Worm (Caenorhabditis elegans) whole organism, L3 larva: ENCODE data around the gene mtr-4.

Experiments used
- ZK546.5 ChIP-seq: sonication (generic microtip); optimal IDR thresholded peaks from 2 replicates; lab custom pipeline; 2017; ENCODE audit warnings: missing biosample characterization, missing genetic modification characterization
- ama-1 ChIP-seq: fragments of 150-350 bp; optimal IDR thresholded peaks from 2 replicates; lab custom pipeline; 2018
- ceh-16 ChIP-seq: sonication (generic microtip); optimal IDR thresholded peaks from 2 replicates; lab custom pipeline; 2017; ENCODE audit warnings: missing biosample characterization, missing genetic modification characterization
- ceh-28 ChIP-seq: fragments of 150-350 bp; optimal IDR thresholded peaks from 2 replicates; lab custom pipeline; 2014; ENCODE audit warnings: missing biosample characterization, missing genetic modification reagents, missing genetic modification characterization
- ceh-82 ChIP-seq: fragments of 150-350 bp; optimal IDR thresholded peaks from 2 replicates; lab custom pipeline; 2014; ENCODE audit warnings: missing biosample characterization, missing genetic modification characterization
- ceh-9 ChIP-seq: sonication (generic microtip); optimal IDR thresholded peaks from 2 replicates; lab custom pipeline; 2018; ENCODE audit warnings: missing biosample characterization, missing genetic modification characterization
- daf-12 ChIP-seq: fragments of 150-350 bp; optimal IDR thresholded peaks from 2 replicates; lab custom pipeline; 2014; ENCODE audit warnings: missing biosample characterization, missing genetic modification reagents, missing genetic modification characterization
- egl-27 ChIP-seq: sonication (generic microtip); optimal IDR thresholded peaks from 4 replicates; lab custom pipeline; 2017; ENCODE audit warnings: missing biosample characterization, missing genetic modification reagents, missing genetic modification characterization
- elt-2 ChIP-seq: sonication (generic microtip); optimal IDR thresholded peaks from 2 replicates; lab custom pipeline; 2016; ENCODE audit warnings: missing genetic modification reagents, mild to moderate bottlenecking, missing genetic modification characterization, missing compliant biosample characterization
- elt-3 ChIP-seq, 3 experiments: fragments of 150-350 bp in 1 of 3; sonication (generic microtip) in 2 of 3; optimal IDR thresholded peaks; 2 replicates in 2 of 3; 4 replicates in 1 of 3; lab custom pipeline; 2014 to 2017; ENCODE audit warnings: missing biosample characterization in 3 of 3, missing genetic modification characterization in 3 of 3
- eor-1 ChIP-seq, 2 experiments: fragments of 150-350 bp; optimal IDR thresholded peaks; 2 replicates each; lab custom pipeline; 2014 to 2018; ENCODE audit warnings: missing biosample characterization in 2 of 2, missing genetic modification characterization in 2 of 2
- fkh-10 ChIP-seq: sonication (generic microtip); optimal IDR thresholded peaks from 2 replicates; lab custom pipeline; 2017; ENCODE audit warnings: missing biosample characterization, missing genetic modification reagents, missing genetic modification characterization
- fkh-2 ChIP-seq: fragments of 150-350 bp; optimal IDR thresholded peaks from 2 replicates; lab custom pipeline; 2014; ENCODE audit warnings: missing biosample characterization, missing genetic modification reagents, missing genetic modification characterization
- hmg-11 ChIP-seq: sonication (generic microtip); optimal IDR thresholded peaks from 2 replicates; lab custom pipeline; 2016; ENCODE audit warnings: missing genetic modification characterization, missing compliant biosample characterization
- jun-1 ChIP-seq: fragments of 150-350 bp; optimal IDR thresholded peaks from 2 replicates; lab custom pipeline; 2014; ENCODE audit warnings: missing biosample characterization, missing genetic modification reagents, missing genetic modification characterization
- lin-15B ChIP-seq: fragments of 150-350 bp; optimal IDR thresholded peaks from 2 replicates; lab custom pipeline; 2014; ENCODE audit warnings: missing biosample characterization, missing genetic modification characterization
- lin-39 ChIP-seq: fragments of 150-350 bp; optimal IDR thresholded peaks from 2 replicates; lab custom pipeline; 2018; ENCODE audit warnings: missing biosample characterization, missing genetic modification reagents, missing genetic modification characterization
- lsy-12 ChIP-seq: sonication (generic microtip); optimal IDR thresholded peaks from 2 replicates; lab custom pipeline; 2016; ENCODE audit warnings: mild to moderate bottlenecking, missing genetic modification characterization, missing compliant biosample characterization
- mdl-1 ChIP-seq: fragments of 150-350 bp; optimal IDR thresholded peaks from 2 replicates; lab custom pipeline; 2014; ENCODE audit warnings: missing biosample characterization, missing genetic modification characterization
- mml-1 ChIP-seq: fragments of 150-350 bp; sonication (generic microtip); optimal IDR thresholded peaks from 3 replicates; lab custom pipeline; 2014; ENCODE audit warnings: missing biosample characterization, missing genetic modification characterization
- nfya-1 ChIP-seq: sonication (generic microtip); optimal IDR thresholded peaks from 2 replicates; lab custom pipeline; 2017; ENCODE audit warnings: missing genetic modification characterization, mild to moderate bottlenecking, missing compliant biosample characterization, antibody characterized with exemption, moderate library complexity; ENCODE audit not compliant: insufficient read depth
- nhr-23 ChIP-seq: fragments of 150-350 bp; optimal IDR thresholded peaks from 2 replicates; lab custom pipeline; 2014; ENCODE audit warnings: missing biosample characterization, missing genetic modification reagents, missing genetic modification characterization
- nhr-25 ChIP-seq: sonication (generic microtip); optimal IDR thresholded peaks from 2 replicates; lab custom pipeline; 2017; ENCODE audit warnings: missing biosample characterization, missing genetic modification characterization
- nhr-28 ChIP-seq: fragments of 150-350 bp; optimal IDR thresholded peaks from 2 replicates; lab custom pipeline; 2014; ENCODE audit warnings: missing biosample characterization, missing genetic modification characterization
- nhr-43 ChIP-seq: sonication (generic microtip); optimal IDR thresholded peaks from 2 replicates; lab custom pipeline; 2016; ENCODE audit warnings: mild to moderate bottlenecking, missing genetic modification characterization, missing compliant biosample characterization; ENCODE audit not compliant: poor library complexity, severe bottlenecking
- nhr-67 ChIP-seq: fragments of 150-350 bp; optimal IDR thresholded peaks from 2 replicates; lab custom pipeline; 2014; ENCODE audit warnings: missing biosample characterization, missing genetic modification characterization
- nhr-76 ChIP-seq: fragments of 150-350 bp; sonication (generic microtip); optimal IDR thresholded peaks from 5 replicates; lab custom pipeline; 2014; ENCODE audit warnings: missing biosample characterization, missing genetic modification characterization
- nhr-77 ChIP-seq: fragments of 150-350 bp; optimal IDR thresholded peaks from 2 replicates; lab custom pipeline; 2014; ENCODE audit warnings: missing biosample characterization, missing genetic modification characterization
- pha-4 ChIP-seq: fragments of 150-350 bp; optimal IDR thresholded peaks from 2 replicates; lab custom pipeline; 2014; ENCODE audit warnings: missing biosample characterization, missing genetic modification reagents, missing genetic modification characterization
- pqm-1 ChIP-seq: fragments of 150-350 bp; optimal IDR thresholded peaks from 2 replicates; lab custom pipeline; 2017; ENCODE audit warnings: missing biosample characterization, missing genetic modification characterization, inconsistent platforms
- sea-2 ChIP-seq: fragments of 150-350 bp; sonication (generic microtip); optimal IDR thresholded peaks from 4 replicates; lab custom pipeline; 2014; ENCODE audit warnings: missing biosample characterization, missing genetic modification reagents, missing genetic modification characterization
- skn-1 ChIP-seq: fragments of 150-350 bp; optimal IDR thresholded peaks from 2 replicates; lab custom pipeline; 2014; ENCODE audit warnings: missing biosample characterization, missing genetic modification characterization
- snpc-4 ChIP-seq: fragments of 150-350 bp; optimal IDR thresholded peaks from 2 replicates; lab custom pipeline; 2014; ENCODE audit warnings: missing biosample characterization, missing genetic modification characterization
- tbx-2 ChIP-seq: sonication (generic microtip); optimal IDR thresholded peaks from 2 replicates; lab custom pipeline; 2016; ENCODE audit warnings: mild to moderate bottlenecking, missing genetic modification characterization, missing compliant biosample characterization
- unc-39 ChIP-seq: sonication (generic microtip); optimal IDR thresholded peaks from 4 replicates; lab custom pipeline; 2017; ENCODE audit warnings: missing biosample characterization, missing genetic modification characterization
- unc-62 ChIP-seq: fragments of 150-350 bp; sonication (generic microtip); optimal IDR thresholded peaks from 4 replicates; lab custom pipeline; 2014; ENCODE audit warnings: missing biosample characterization, missing genetic modification reagents, missing genetic modification characterization
- zag-1 ChIP-seq: fragments of 150-350 bp; optimal IDR thresholded peaks from 2 replicates; lab custom pipeline; 2014; ENCODE audit warnings: missing biosample characterization, missing genetic modification characterization
- ztf-4 ChIP-seq: fragments of 150-350 bp; optimal IDR thresholded peaks from 2 replicates; lab custom pipeline; 2014; ENCODE audit warnings: missing biosample characterization, missing genetic modification characterization

mtr-4 gene

ce11 chrIV:9798307-9798706 lies 27.2 kb upstream of the mtr-4 start:
- peak; percentile 23 for TF ChIP-seq elt-2
- TF ChIP-seq unc-62 (GFP tag; lab: Kevin White, UChicago), result no peak

ce11 chrIV:9799129-9799528 lies 26.4 kb upstream of the mtr-4 start, which contains the start of gene fat-4:
Gene fat-4, plus strand, starts transcription at chrIV:9799429.
- TF ChIP-seq nhr-67 (no peak), tbx-2 (no peak), hmg-11 (no peak), lsy-12 (no peak), pqm-1 (tag; lab: Kevin White, UChicago) (no peak), nhr-28 (no peak), nhr-76 (no peak), ceh-9 (tag; lab: Kevin White, UChicago) (no peak), sea-2 (no peak), egl-27 (tag; lab: Kevin White, UChicago) (no peak), daf-12 (no peak), elt-3 (tag; optimal IDR thresholded peaks at IDR 0.05; lab: Kevin White, UChicago) (no peak)

- TF ChIP-seq skn-1 (tag; lab: Kevin White, UChicago) (no peak), lin-15B (tag; lab: Kevin White, UChicago) (no peak), nhr-76 (no peak), pha-4 (tag; lab: Kevin White, UChicago) (peak; percentile 61), pqm-1 (tag; lab: Kevin White, UChicago) (peak; percentile 32), elt-2 (peak; percentile 72), mdl-1 (tag; lab: Kevin White, UChicago) (no peak)
These were observed 25.8 kb upstream of the mtr-4 start for ce11 chrIV:9799664-9800063.

ce11 chrIV:9801418-9801817 lies 24.1 kb upstream of the mtr-4 start:
- TF ChIP-seq nhr-23 (tag; lab: Kevin White, UChicago) (no peak), jun-1 (peak; percentile 82), zag-1 (tag; lab: Kevin White, UChicago) (no peak), elt-2 (peak; percentile 98), unc-39 (no peak), pha-4 (tag; lab: Kevin White, UChicago) (peak; percentile 66), ama-1 (lab: Kevin White, UChicago) (peak; percentile 56), fkh-2 (tag; lab: Kevin White, UChicago) (no peak), pqm-1 (tag; lab: Kevin White, UChicago) (peak; percentile 99)

ce11 chrIV:9802711-9803110 lies 22.8 kb upstream of the mtr-4 start, which contains the start of gene fat-3:
Gene fat-3, plus strand, starts transcription at chrIV:9803023.
- TF ChIP-seq nhr-77 (tag; lab: Kevin White, UChicago) (no peak), pqm-1 (tag; lab: Kevin White, UChicago) (peak; percentile 63), egl-27 (tag; lab: Kevin White, UChicago) (no peak), skn-1 (tag; lab: Kevin White, UChicago) (peak; percentile 9), ceh-28 (tag; lab: Kevin White, UChicago) (peak; percentile 46), fkh-10 (GFP tag; lab: Kevin White, UChicago) (no peak), nhr-43 (peak; percentile 15), elt-2 (peak; percentile 78), pha-4 (tag; lab: Kevin White, UChicago) (peak; percentile 19), ztf-4 (tag; lab: Kevin White, UChicago) (no peak)

ce11 chrIV:9803544-9803943 lies 21.9 kb upstream of the mtr-4 start:
- TF ChIP-seq ceh-9 (tag; lab: Kevin White, UChicago) (no peak), nhr-43 (peak; percentile 64), nhr-28 (no peak), lsy-12 (peak; percentile 35), fkh-10 (GFP tag; lab: Kevin White, UChicago) (no peak), eor-1 (tag; optimal IDR thresholded peaks at IDR 0.05; lab: Kevin White, UChicago) (no peak), snpc-4 (tag; lab: Kevin White, UChicago) (peak; percentile 52), nhr-25 (peak; percentile 74), lin-39 (tag; lab: Kevin White, UChicago) (no peak), ceh-82 (no peak), nhr-23 (tag; lab: Kevin White, UChicago) (peak; percentile 90), nhr-67 (no peak), mml-1 (no peak), fkh-2 (tag; lab: Kevin White, UChicago) (no peak), egl-27 (tag; lab: Kevin White, UChicago) (peak; percentile 23), skn-1 (tag; lab: Kevin White, UChicago) (no peak), nfya-1 (peak; percentile 38), mdl-1 (tag; lab: Kevin White, UChicago) (no peak), unc-39 (no peak), pqm-1 (tag; lab: Kevin White, UChicago) (peak; percentile 58), ceh-16 (no peak), pha-4 (tag; lab: Kevin White, UChicago) (peak; percentile 76), ztf-4 (tag; lab: Kevin White, UChicago) (no peak), daf-12 (no peak), ZK546.5 (no peak), ama-1 (lab: Kevin White, UChicago) (peak; percentile 79), zag-1 (tag; lab: Kevin White, UChicago) (no peak), hmg-11 (no peak), unc-62 (GFP tag; lab: Kevin White, UChicago) (no peak), elt-2 (peak; percentile 82), nhr-76 (no peak), jun-1 (peak; percentile 55), lin-15B (tag; lab: Kevin White, UChicago) (peak; percentile 29)
